Fruit fly (Drosophila melanogaster): ENCODE measurements around the gene eIF4EHP.

- TF ChIP-seq CTCF (optimal IDR thresholded peaks at IDR 0.05), result no peak
- no peak for TF ChIP-seq CG8478 (optimal IDR thresholded peaks at IDR 0.05)
Measured at dm6 chr3R:24091653-24092052, 17.1 kb downstream of the eIF4EHP start.

Data from S2 (cell line).